Fruit fly (Drosophila melanogaster) S2 (cell line): ENCODE results near the gene dor.

Source experiments
- CG8478 ChIP-seq: fragments of >200 bp; optimal IDR thresholded peaks from 2 replicates; lab custom pipeline; 2018
- CTCF ChIP-seq, 2 experiments: fragments of >200 bp; optimal IDR thresholded peaks; 2 replicates each; lab custom pipeline; 2018

dor gene

DNA sequence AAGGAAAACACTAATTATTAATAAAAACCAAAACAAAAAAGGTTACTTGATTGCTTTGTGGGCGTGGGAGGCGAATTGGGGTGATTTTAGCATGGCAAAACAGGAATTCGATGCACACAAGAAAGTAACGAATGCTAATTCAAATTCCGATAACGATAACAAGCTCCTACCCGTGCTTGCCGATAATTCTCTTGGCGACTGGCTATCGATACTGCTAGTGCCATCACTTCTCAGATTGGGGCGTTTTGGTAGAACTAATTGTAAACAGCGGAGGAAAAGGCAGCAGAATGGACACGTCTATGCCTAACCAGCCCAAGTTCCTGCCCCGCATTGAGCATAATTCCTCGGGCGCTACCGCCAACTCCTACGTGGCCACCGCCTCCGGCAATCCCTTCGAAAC, at the start of gene dor:
Gene dor, plus strand, starts transcription at position 217 of the 400 bp plus-strand sequence.
- TF ChIP-seq CG8478 (lab: Kevin White, UChicago) (no peak), CTCF (optimal IDR thresholded peaks at IDR 0.05; lab: Kevin White, UChicago) (peak in 1 of 2 experiments; percentile 17)

dm6 chrX:1616896-1617401, 47.9 kb upstream of the dor start:
- TF ChIP-seq CTCF (optimal IDR thresholded peaks at IDR 0.05; lab: Kevin White, UChicago), result no peak
- no peak for TF ChIP-seq CG8478 (lab: Kevin White, UChicago)

DNA sequence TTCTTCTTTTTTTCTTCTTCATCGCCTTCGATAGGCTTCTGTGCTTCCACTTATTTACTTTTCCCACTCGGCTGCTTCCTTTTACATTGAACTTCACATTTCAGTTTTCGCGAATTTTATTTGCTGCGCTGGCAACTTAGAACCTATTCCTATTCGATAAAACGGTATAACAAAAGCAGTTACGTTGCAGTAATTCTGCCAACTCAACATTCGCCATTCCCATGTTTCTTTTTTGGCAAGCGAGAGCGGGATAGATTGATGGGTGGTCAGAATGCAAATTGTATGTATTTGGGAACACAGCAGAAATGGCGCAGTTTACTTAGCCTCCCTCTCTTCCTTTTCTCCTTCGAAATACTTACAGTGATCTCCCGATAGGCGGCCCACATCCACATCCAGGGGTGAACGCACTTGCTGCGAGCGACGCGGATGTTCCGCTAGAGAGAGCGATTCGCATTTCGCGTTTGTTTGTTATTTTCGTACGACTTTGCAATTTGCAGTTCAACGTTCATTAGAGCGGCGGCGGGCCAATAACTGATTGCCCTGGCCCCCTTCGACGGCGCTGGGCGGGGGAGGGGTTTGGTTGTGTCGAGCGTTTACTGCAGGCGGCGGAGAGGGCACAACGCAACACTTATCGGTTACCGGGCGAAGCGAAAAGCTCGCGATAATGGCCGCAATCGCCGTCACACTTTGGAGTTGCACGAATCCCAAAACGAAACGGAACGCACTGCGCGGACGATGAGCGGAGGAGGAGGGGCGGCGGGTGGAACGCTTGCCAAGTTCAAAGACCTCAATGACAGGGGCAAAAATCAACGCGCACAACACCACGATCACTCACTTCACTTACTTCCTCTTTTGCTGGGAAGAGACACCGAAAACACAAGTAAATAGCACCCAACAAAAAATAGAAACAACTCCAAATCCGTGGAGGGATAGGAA, 46.9 kb upstream of the dor start:
- TF ChIP-seq CTCF (optimal IDR thresholded peaks at IDR 0.05; lab: Kevin White, UChicago) (no peak), CG8478 (lab: Kevin White, UChicago) (no peak)

DNA sequence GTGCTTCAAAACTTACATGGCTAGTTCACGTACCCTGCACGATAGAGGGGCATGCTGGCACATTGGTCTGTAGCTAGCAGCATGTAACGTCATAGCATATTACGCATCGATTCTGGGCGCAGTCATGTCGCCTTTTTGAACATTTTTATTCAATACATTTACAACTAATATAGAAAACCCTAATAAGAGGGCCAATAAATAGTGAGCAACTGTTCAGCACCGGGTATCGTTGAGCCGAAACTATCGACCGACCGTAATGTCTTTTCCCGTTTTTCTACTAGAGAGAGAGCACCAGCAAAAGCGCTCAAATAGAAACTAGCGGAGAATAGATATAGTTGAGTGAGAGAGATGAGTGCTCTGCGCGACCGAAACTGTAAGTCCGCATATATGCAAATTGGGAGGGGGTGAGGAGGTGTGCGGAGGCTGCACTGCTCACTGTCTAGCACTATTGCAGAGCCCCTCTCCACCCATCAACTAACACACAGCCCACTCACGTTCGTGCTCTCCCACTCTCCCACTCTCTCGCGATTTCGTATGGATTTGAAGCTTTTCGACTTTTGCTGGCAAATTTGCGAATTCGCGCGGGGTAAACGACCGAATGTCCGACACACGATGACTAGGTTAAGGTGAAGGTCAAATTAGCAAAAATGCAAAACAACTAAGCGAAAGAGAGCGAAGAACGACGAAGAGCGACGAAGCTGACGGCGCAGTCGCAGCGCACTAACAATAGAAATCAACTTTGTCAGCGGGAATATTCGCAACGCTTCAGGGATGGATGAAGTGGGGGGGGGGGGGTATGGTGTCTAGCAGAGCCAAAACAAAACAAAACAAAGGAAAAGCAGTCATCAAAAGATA, 45.9 kb upstream of the dor start:
- TF ChIP-seq CTCF (optimal IDR thresholded peaks at IDR 0.05; lab: Kevin White, UChicago) (no peak), CG8478 (lab: Kevin White, UChicago) (no peak)

- TF ChIP-seq CG8478 (lab: Kevin White, UChicago) (no peak), CTCF (optimal IDR thresholded peaks at IDR 0.05; lab: Kevin White, UChicago) (no peak)
These were observed 45.0 kb upstream of the dor start for dm6 chrX:1619699-1620309.

DNA sequence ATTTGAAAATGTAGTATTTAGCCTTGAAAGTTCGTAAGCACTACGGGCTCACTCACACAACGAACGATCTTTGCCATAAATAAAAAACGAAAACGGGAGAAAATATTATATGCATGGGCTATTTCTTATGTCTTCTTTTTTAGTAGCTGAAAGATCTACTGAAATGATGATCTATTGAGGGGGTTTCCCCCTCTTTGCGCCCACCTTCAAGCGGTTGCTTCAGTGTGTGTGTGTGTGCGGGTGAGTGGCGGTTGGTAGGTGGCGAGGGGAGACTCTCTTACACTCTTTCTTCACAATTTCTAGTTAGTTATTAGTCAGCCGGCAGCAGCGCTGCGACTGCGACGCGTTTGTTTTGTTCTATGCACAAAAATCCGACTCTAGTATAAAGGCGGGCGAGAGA, 43.5 kb upstream of the dor start:
- TF ChIP-seq CTCF (optimal IDR thresholded peaks at IDR 0.05; lab: Kevin White, UChicago) (no peak), CG8478 (lab: Kevin White, UChicago) (no peak)

- no peak for TF ChIP-seq CTCF (optimal IDR thresholded peaks at IDR 0.05; lab: Kevin White, UChicago)
- TF ChIP-seq CG8478 (lab: Kevin White, UChicago), result no peak
These were observed 41.7 kb upstream of the dor start for dm6 chrX:1623163-1623562.

- TF ChIP-seq CTCF (optimal IDR thresholded peaks at IDR 0.05; lab: Kevin White, UChicago) (no peak), CG8478 (lab: Kevin White, UChicago) (no peak)
These were observed 41.2 kb upstream of the dor start for dm6 chrX:1623655-1624054.

DNA sequence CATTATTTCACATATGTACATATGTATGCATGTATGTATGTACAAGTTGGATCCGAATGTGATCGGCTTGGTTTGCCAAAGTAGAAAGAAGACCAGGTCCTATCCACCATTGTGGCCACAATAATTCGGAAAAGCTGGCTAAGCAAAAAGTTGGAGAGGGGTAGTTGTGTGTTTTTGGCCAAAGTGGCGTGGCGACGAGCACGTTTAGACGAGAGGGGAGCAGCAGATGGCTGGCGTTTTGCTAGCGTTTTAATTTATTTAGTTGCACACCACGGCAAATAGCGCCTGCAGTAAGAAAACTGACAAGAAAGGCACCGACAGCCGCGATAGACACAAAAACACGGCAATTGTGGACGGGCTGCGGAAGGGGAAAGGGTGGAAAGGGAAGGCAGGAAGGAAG, 39.7 kb upstream of the dor start:
- TF ChIP-seq CTCF (optimal IDR thresholded peaks at IDR 0.05; lab: Kevin White, UChicago), result no peak
- TF ChIP-seq CG8478 (lab: Kevin White, UChicago), result no peak

dm6 chrX:1627588-1627987, 37.3 kb upstream of the dor start:
- no peak for TF ChIP-seq CG8478 (lab: Kevin White, UChicago)
- no peak for TF ChIP-seq CTCF (optimal IDR thresholded peaks at IDR 0.05; lab: Kevin White, UChicago)

- TF ChIP-seq CG8478 (lab: Kevin White, UChicago), result no peak
- TF ChIP-seq CTCF (optimal IDR thresholded peaks at IDR 0.05; lab: Kevin White, UChicago), result no peak
These were observed 21.2 kb upstream of the dor start for dm6 chrX:1643640-1644039.

DNA sequence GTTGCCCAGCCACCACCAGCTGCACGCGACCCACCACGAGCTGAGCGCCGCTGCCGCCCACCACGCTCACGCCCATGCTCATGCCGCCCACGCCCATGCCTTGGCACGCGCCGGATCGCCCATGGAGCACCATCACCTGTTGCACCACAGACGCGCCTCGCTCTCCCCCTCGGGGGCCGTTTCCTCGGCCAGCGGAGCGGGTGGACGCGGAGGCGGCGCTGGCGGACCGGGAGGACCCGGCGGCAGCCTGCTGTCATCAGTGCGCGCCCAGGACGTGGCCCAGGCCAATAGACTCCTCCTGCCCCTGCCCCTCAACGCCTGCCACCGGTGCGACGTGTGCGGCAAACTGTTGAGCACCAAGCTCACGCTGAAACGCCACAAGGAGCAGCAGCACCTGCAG, 17.0 kb upstream of the dor start:
- TF ChIP-seq CG8478 (lab: Kevin White, UChicago) (no peak), CTCF (optimal IDR thresholded peaks at IDR 0.05; lab: Kevin White, UChicago) (no peak)

DNA sequence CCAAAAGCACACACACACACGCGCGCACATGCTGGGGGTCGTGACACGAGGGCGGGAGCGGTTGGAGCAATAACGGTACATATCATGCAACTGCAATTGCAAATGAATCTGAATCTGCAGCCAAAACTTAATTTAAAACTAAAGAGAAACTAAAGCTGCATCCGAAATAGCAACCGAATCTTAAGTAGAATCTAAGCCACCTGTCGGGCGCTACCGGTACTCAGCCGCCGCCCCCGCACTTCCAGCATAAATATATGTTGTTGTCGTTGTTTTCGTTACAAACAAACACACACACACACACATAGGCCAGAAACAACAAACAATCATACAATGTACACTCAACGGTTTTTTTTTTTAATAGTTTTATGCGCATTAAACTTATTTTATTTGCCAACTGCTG, 4.6 kb upstream of the dor start:
- TF ChIP-seq CG8478 (lab: Kevin White, UChicago) (no peak), CTCF (optimal IDR thresholded peaks at IDR 0.05; lab: Kevin White, UChicago) (peak; percentile 53 to 60)

DNA sequence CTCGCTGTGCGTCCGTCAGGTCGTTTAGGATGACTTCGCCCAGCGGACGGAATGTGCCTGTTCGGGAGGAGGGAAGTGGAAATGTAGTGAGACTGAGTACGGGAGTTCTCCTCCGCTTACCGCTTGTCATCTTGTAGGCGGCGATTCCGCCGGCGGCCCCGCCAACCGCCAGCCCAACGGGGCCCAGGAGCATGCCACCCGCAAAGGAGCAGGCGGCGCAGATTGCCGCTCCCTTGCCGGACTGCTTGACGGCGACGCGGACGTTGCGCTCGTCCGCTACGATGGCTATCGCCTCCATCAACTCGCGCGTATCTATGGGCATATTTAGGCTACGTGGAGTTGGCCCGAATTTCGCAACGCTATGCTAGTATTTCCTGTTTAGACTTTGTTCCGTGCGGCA, 3.8 kb downstream of the dor start, which contains the start of gene Mur2B:
Gene Mur2B, minus strand, starts transcription at position 101 of the 400 bp plus-strand sequence.
- no peak for TF ChIP-seq CG8478 (lab: Kevin White, UChicago)
